Fruit fly (Drosophila melanogaster) Kc167 (cell line): ENCODE data around the gene gammaTub37C.

ENCODE experiments used
- Myc ChIP-seq: fragments of >200 bp; optimal IDR thresholded peaks from 2 replicates; lab custom pipeline; 2017; ENCODE audit warnings: missing external identifiers
- insv ChIP-seq: fragments of >200 bp; optimal IDR thresholded peaks from 3 replicates; lab custom pipeline; 2018; ENCODE audit warnings: missing external identifiers
- psq ChIP-seq: fragments of >200 bp; optimal IDR thresholded peaks from 2 replicates; lab custom pipeline; 2017; ENCODE audit warnings: missing external identifiers

DNA sequence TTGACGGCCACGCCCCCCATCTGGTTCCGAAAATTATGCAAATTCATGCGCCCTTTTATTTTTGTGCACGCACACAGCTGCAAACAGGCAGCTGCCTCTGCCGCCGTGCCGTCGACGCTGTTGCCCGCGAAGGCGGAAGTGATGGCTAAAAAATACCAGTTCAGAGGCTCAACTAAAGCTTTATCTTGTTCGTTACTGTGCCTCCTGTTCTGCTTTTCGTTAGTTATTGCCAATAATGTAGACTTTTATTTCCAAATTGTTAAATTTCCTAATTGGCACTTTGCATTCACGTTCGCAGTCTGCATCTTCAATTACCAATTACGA is 51.2 kb downstream of the gammaTub37C start:
- TF ChIP-seq psq (lab: Kevin White, UChicago) (no peak), Myc (no peak), insv (lab: Kevin White, UChicago) (no peak)
